Fruit fly (Drosophila melanogaster) whole organism, embryonic: ENCODE measurements around the gene beat-Vc.

Source experiments
- Antp ChIP-seq: fragments of 200-800 bp; sonication (Bioruptor generic); optimal IDR thresholded peaks from 3 replicates; lab custom pipeline; 2016; ENCODE audit warnings: missing biosample characterization, missing genetic modification characterization
- Atf6 ChIP-seq: fragments of 200-800 bp; sonication (Bioruptor generic); IDR thresholded peaks from 2 replicates; pipeline ENCODE4 v1.3.6; 2022; ENCODE audit warnings: missing biosample characterization, missing genetic modification characterization
- CG10959 ChIP-seq: fragments of 200-800 bp; sonication (Bioruptor generic); IDR thresholded peaks from 2 replicates; pipeline ENCODE4 v1.3.6; 2022; ENCODE audit warnings: missing biosample characterization, missing genetic modification characterization
- CG11560 ChIP-seq: fragments of 200-800 bp; sonication (Bioruptor generic); IDR thresholded peaks from 3 replicates; pipeline ENCODE4 v1.3.6; 2022; ENCODE audit warnings: missing biosample characterization, missing genetic modification characterization
- CG12769 ChIP-seq: fragments of 200-800 bp; sonication (Bioruptor generic); optimal IDR thresholded peaks from 2 replicates; lab custom pipeline; 2019; ENCODE audit warnings: missing biosample characterization, mild to moderate bottlenecking, missing genetic modification characterization, moderate library complexity
- CG12942 ChIP-seq: fragments of 200-800 bp; sonication (Bioruptor generic); optimal IDR thresholded peaks from 3 replicates; lab custom pipeline; 2016; ENCODE audit warnings: missing biosample characterization, missing genetic modification characterization
- CG13424 ChIP-seq: fragments of 200-800 bp; sonication (Bioruptor generic); optimal IDR thresholded peaks from 2 replicates; lab custom pipeline; 2019; ENCODE audit warnings: missing biosample characterization, mild to moderate bottlenecking, missing genetic modification characterization, moderate library complexity
- CG13894 ChIP-seq: fragments of 200-800 bp; sonication (Bioruptor generic); optimal IDR thresholded peaks from 3 replicates; lab custom pipeline; 2018; ENCODE audit warnings: missing biosample characterization, mild to moderate bottlenecking, missing genetic modification characterization, moderate library complexity
- CG14441 ChIP-seq: fragments of 200-800 bp; sonication (Bioruptor generic); IDR thresholded peaks from 2 replicates; pipeline ENCODE4 v1.3.6; 2022; ENCODE audit warnings: missing biosample characterization, missing genetic modification characterization
- CG15073 ChIP-seq: fragments of 200-800 bp; sonication (Bioruptor generic); optimal IDR thresholded peaks from 2 replicates; lab custom pipeline; 2016; ENCODE audit warnings: missing biosample characterization, missing genetic modification characterization
- CG2202 ChIP-seq: fragments of 200-800 bp; sonication (Bioruptor generic); optimal IDR thresholded peaks from 2 replicates; lab custom pipeline; 2018; ENCODE audit warnings: missing biosample characterization, mild to moderate bottlenecking, missing genetic modification characterization
- CG2889 ChIP-seq: fragments of 200-800 bp; sonication (Bioruptor generic); IDR thresholded peaks from 3 replicates; pipeline ENCODE4 v1.3.6; 2022; ENCODE audit warnings: missing biosample characterization, missing genetic modification characterization
- CG43689 ChIP-seq: fragments of 200-800 bp; sonication (Bioruptor generic); IDR thresholded peaks from 2 replicates; pipeline ENCODE4 v1.3.6; 2022; ENCODE audit warnings: missing biosample characterization, missing genetic modification characterization
- CG5245 ChIP-seq: fragments of 200-800 bp; sonication (Bioruptor generic); optimal IDR thresholded peaks from 3 replicates; lab custom pipeline; 2016; ENCODE audit warnings: missing biosample characterization, missing genetic modification characterization
- CG6175 ChIP-seq: fragments of 200-800 bp; sonication (Bioruptor generic); IDR thresholded peaks from 3 replicates; pipeline ENCODE4 v1.3.6; 2022; ENCODE audit warnings: missing biosample characterization, missing genetic modification characterization
- CG7357 ChIP-seq: fragments of 200-800 bp; sonication (Bioruptor generic); IDR thresholded peaks from 3 replicates; pipeline ENCODE4 v1.3.6; 2022; ENCODE audit warnings: missing biosample characterization, missing genetic modification characterization
- CG7556 ChIP-seq: fragments of 200-800 bp; sonication (Bioruptor generic); optimal IDR thresholded peaks from 2 replicates; lab custom pipeline; 2017; ENCODE audit warnings: missing biosample characterization, mild to moderate bottlenecking, missing genetic modification characterization
- CG9797 ChIP-seq: fragments of 200-800 bp; sonication (Bioruptor generic); optimal IDR thresholded peaks from 3 replicates; lab custom pipeline; 2018; ENCODE audit warnings: missing biosample characterization, mild to moderate bottlenecking, missing genetic modification characterization
- CTCF ChIP-seq: fragments of 200-800 bp; sonication (Bioruptor generic); optimal IDR thresholded peaks from 2 replicates; lab custom pipeline; 2017; ENCODE audit warnings: missing biosample characterization, mild to moderate bottlenecking, missing genetic modification characterization, moderate library complexity
- CkIIα-i1 ChIP-seq: fragments of 200-800 bp; sonication (Bioruptor generic); IDR thresholded peaks from 2 replicates; pipeline ENCODE4 v1.3.6; 2022; ENCODE audit warnings: missing biosample characterization, missing genetic modification characterization
- D ChIP-seq, 2 experiments: fragments of 200-800 bp in 1 of 2; fragments of >200 bp in 1 of 2; sonication (Bioruptor generic) in 1 of 2; optimal IDR thresholded peaks; 2 replicates in 1 of 2; 3 replicates in 1 of 2; lab custom pipeline; 2017; ENCODE audit warnings: mild to moderate bottlenecking in 1 of 2, missing biosample characterization in 1 of 2, missing genetic modification characterization in 1 of 2, missing genetic modification reagents in 1 of 2
- Dip3 ChIP-seq: fragments of 200-800 bp; sonication (Bioruptor generic); optimal IDR thresholded peaks from 3 replicates; lab custom pipeline; 2016; ENCODE audit warnings: missing biosample characterization, missing genetic modification characterization
- HLHmδ ChIP-seq: fragments of 200-800 bp; sonication (Bioruptor generic); optimal IDR thresholded peaks from 2 replicates; lab custom pipeline; 2018; ENCODE audit warnings: missing biosample characterization, mild to moderate bottlenecking, missing genetic modification characterization, moderate library complexity
- Hmr ChIP-seq: fragments of 200-800 bp; sonication (Bioruptor generic); optimal IDR thresholded peaks from 3 replicates; lab custom pipeline; 2017; ENCODE audit warnings: mild to moderate bottlenecking, missing biosample characterization, missing genetic modification reagents, missing genetic modification characterization
- Max ChIP-seq: fragments of 200-800 bp; sonication (Bioruptor generic); optimal IDR thresholded peaks from 2 replicates; lab custom pipeline; 2016; ENCODE audit warnings: missing biosample characterization, mild to moderate bottlenecking, missing genetic modification characterization
- Optix ChIP-seq: fragments of 200-800 bp; sonication (Bioruptor generic); IDR thresholded peaks from 3 replicates; pipeline ENCODE4 v1.3.6; 2022; ENCODE audit warnings: missing biosample characterization, missing genetic modification characterization
- Xbp1 ChIP-seq: fragments of 200-800 bp; sonication (Bioruptor generic); optimal IDR thresholded peaks from 3 replicates; lab custom pipeline; 2016; ENCODE audit warnings: missing biosample characterization, mild to moderate bottlenecking, missing genetic modification characterization
- ac ChIP-seq: fragments of 200-800 bp; sonication (Bioruptor generic); optimal IDR thresholded peaks from 3 replicates; lab custom pipeline; 2017; ENCODE audit warnings: missing biosample characterization, mild to moderate bottlenecking, missing genetic modification characterization
- aop ChIP-seq: fragments of 200-800 bp; sonication (Bioruptor generic); IDR thresholded peaks from 2 replicates; pipeline ENCODE4 v1.3.6; 2022; ENCODE audit warnings: missing biosample characterization, missing genetic modification characterization
- ara ChIP-seq: fragments of 200-800 bp; sonication (Bioruptor generic); IDR thresholded peaks from 2 replicates; pipeline ENCODE4 v1.3.6; 2022; ENCODE audit warnings: missing biosample characterization, missing genetic modification characterization
- cad ChIP-seq: fragments of >200 bp; optimal IDR thresholded peaks from 2 replicates; lab custom pipeline; 2017; ENCODE audit warnings: missing biosample characterization, missing genetic modification characterization
- crc ChIP-seq: fragments of 200-800 bp; sonication (Bioruptor generic); optimal IDR thresholded peaks from 2 replicates; lab custom pipeline; 2016; ENCODE audit warnings: missing biosample characterization, missing genetic modification characterization
- crp ChIP-seq, 2 experiments: fragments of 200-800 bp; sonication (Bioruptor generic); optimal IDR thresholded peaks; 2 replicates in 1 of 2; 3 replicates in 1 of 2; lab custom pipeline; 2017; ENCODE audit warnings: missing biosample characterization in 2 of 2, missing genetic modification characterization in 2 of 2, mild to moderate bottlenecking in 1 of 2, moderate library complexity in 1 of 2
- da ChIP-seq: fragments of 200-800 bp; sonication (Bioruptor generic); optimal IDR thresholded peaks from 2 replicates; lab custom pipeline; 2016; ENCODE audit warnings: missing biosample characterization, missing genetic modification characterization
- ems ChIP-seq: fragments of 200-800 bp; sonication (Bioruptor generic); optimal IDR thresholded peaks from 3 replicates; lab custom pipeline; 2016; ENCODE audit warnings: missing biosample characterization, missing genetic modification characterization
- grau ChIP-seq: fragments of 200-800 bp; optimal IDR thresholded peaks from 3 replicates; lab custom pipeline; 2019; ENCODE audit warnings: missing biosample characterization, mild to moderate bottlenecking, missing genetic modification characterization, moderate library complexity
- grn ChIP-seq: fragments of 200-800 bp; sonication (Bioruptor generic); optimal IDR thresholded peaks from 3 replicates; lab custom pipeline; 2017; ENCODE audit warnings: missing biosample characterization, missing genetic modification characterization
- ind ChIP-seq: fragments of 200-800 bp; sonication (Bioruptor generic); optimal IDR thresholded peaks from 3 replicates; lab custom pipeline; 2016; ENCODE audit warnings: missing biosample characterization, missing genetic modification characterization
- kni ChIP-seq: fragments of 200-800 bp; sonication (Bioruptor generic); optimal IDR thresholded peaks from 3 replicates; lab custom pipeline; 2017; ENCODE audit warnings: mild to moderate bottlenecking, missing biosample characterization, missing genetic modification reagents, missing genetic modification characterization
- oc ChIP-seq: fragments of 200-800 bp; sonication (Bioruptor generic); optimal IDR thresholded peaks from 2 replicates; lab custom pipeline; 2018; ENCODE audit warnings: missing biosample characterization, mild to moderate bottlenecking, missing genetic modification characterization, moderate library complexity
- onecut ChIP-seq: fragments of 200-800 bp; sonication (Bioruptor generic); IDR thresholded peaks from 2 replicates; pipeline ENCODE4 v1.3.6; 2022; ENCODE audit warnings: missing biosample characterization, missing genetic modification characterization
- org-1 ChIP-seq: fragments of 200-800 bp; sonication (Bioruptor generic); optimal IDR thresholded peaks from 2 replicates; lab custom pipeline; 2017; ENCODE audit warnings: missing biosample characterization, missing genetic modification characterization
- pnt ChIP-seq: fragments of 200-800 bp; sonication (Bioruptor generic); optimal IDR thresholded peaks from 3 replicates; lab custom pipeline; 2016; ENCODE audit warnings: missing biosample characterization, missing genetic modification characterization
- pros ChIP-seq: fragments of 200-800 bp; sonication (Bioruptor generic); optimal IDR thresholded peaks from 3 replicates; lab custom pipeline; 2019; ENCODE audit warnings: missing biosample characterization, mild to moderate bottlenecking, missing genetic modification characterization, moderate library complexity
- sc ChIP-seq, 3 experiments: fragments of >200 bp in 2 of 3; fragments of 200-800 bp in 1 of 3; sonication (Bioruptor generic) in 1 of 3; optimal IDR thresholded peaks; 2 replicates in 2 of 3; 3 replicates in 1 of 3; lab custom pipeline; 2017; ENCODE audit warnings: mild to moderate bottlenecking in 1 of 3, missing biosample characterization in 1 of 3, missing genetic modification characterization in 1 of 3, missing genetic modification reagents in 1 of 3
- tio ChIP-seq: fragments of 200-800 bp; sonication (Bioruptor generic); optimal IDR thresholded peaks from 2 replicates; lab custom pipeline; 2017; ENCODE audit warnings: missing biosample characterization, missing genetic modification characterization, inconsistent platforms
- tup ChIP-seq: fragments of 200-800 bp; sonication (Bioruptor generic); optimal IDR thresholded peaks from 2 replicates; lab custom pipeline; 2016; ENCODE audit warnings: missing biosample characterization, mild to moderate bottlenecking, missing genetic modification characterization, moderate library complexity
- z ChIP-seq: fragments of 200-800 bp; sonication (Bioruptor generic); IDR thresholded peaks from 3 replicates; pipeline ENCODE4 v1.3.6; 2022; ENCODE audit warnings: missing biosample characterization, missing genetic modification characterization
- zfh2 ChIP-seq: fragments of 200-800 bp; sonication (Bioruptor generic); optimal IDR thresholded peaks from 2 replicates; lab custom pipeline; 2016; ENCODE audit warnings: missing biosample characterization, missing genetic modification characterization

The beat-Vc gene

DNA sequence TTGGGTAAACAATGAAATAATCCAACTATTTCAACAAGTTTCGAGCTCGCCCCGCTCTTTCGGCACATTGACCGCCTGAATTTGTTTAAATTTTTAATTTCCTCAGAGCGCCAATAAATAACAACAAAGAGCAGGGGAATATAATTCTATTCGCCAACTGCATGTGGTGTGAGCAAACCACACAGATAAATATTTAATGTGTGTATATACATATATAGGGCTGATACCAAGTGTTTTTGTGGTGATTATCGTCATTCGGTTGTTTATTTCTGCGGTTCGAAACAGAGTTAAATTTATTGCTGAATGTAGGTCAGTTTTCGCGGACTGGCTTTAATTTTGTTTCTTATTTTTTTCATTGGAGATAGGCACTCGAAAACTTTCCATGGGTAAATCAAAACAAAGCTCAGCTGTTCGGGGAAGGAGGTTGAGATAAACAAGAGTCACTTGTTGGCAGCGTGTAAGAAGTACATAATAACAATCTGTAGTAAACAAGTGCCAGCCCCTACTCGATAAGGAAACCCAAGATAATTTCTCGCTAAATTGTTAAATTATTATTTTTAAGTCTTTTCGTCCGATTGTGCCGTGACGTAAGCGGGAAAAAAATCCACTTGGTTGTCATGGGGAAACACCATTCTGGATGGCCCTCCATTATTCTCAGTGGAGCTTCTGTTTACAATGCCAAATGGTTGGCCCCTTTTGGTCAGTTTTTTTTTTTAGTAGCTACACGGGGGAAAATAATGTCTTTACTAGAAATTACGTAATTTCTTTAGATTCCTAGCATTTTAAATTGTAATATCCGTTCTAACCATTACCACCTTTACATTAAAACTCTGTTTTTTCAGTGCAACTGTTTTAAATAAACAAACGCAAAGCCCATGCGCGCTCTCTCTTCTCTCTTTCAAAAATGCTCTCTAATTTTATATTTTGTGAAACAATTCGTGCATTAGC lies 65.2 kb downstream of the beat-Vc start (continued):
- TF ChIP-seq cad (GFP tag; lab: Kevin White, UChicago) (no peak), CG11560 (tag; lab: Robert Waterston, UW) (no peak), CTCF (GFP tag; lab: Kevin White, UChicago) (no peak), grau (tag; lab: Kevin White, UChicago) (peak; percentile 39), CG5245 (GFP tag; lab: Kevin White, UChicago) (peak; percentile 19), HLHmδ (GFP tag; lab: Kevin White, UChicago) (no peak), Optix (GFP tag; lab: Robert Waterston, UW) (no peak), Atf6 (GFP tag; lab: Robert Waterston, UW) (peak; percentile 38), CG14441 (GFP tag; lab: Robert Waterston, UW) (peak; percentile 72), pnt (peak; percentile 6), z (no peak), CG9797 (GFP tag; lab: Kevin White, UChicago) (no peak), ac (no peak), CG12769 (tag; lab: Kevin White, UChicago) (no peak), CG7556 (peak; percentile 47), CG10959 (GFP tag; lab: Robert Waterston, UW) (no peak), tup (GFP tag; lab: Kevin White, UChicago) (no peak), ara (GFP tag; lab: Robert Waterston, UW) (0 out of 2 replicates have a peak, but pooled peaks have one; percentile 19), Xbp1 (GFP tag; lab: Kevin White, UChicago) (peak; percentile 49), CG12942 (no peak), Max (GFP tag; lab: Kevin White, UChicago) (peak; percentile 28), aop (GFP tag; lab: Robert Waterston, UW) (no peak), oc (tag; lab: Kevin White, UChicago) (no peak), CG15073 (no peak), CG13894 (tag; lab: Kevin White, UChicago) (peak; percentile 40), tio (GFP tag; lab: Kevin White, UChicago) (peak; percentile 22), da (GFP tag; lab: Kevin White, UChicago) (peak; percentile 4), crc (peak; percentile 19), CG43689 (no peak), ind (peak; percentile 59), CG7357 (no peak; the same call in 2 of the 3 replicates), CG2889 (peak; percentile 71), D (optimal IDR thresholded peaks at IDR 0.05; lab: Kevin White, UChicago) (no peak), D (GFP tag; optimal IDR thresholded peaks at IDR 0.05; lab: Kevin White, UChicago) (no peak), Hmr (GFP tag; lab: Kevin White, UChicago) (peak; percentile 46), CG6175 (GFP tag; lab: Robert Waterston, UW) (no peak), pros (no peak), Dip3 (GFP tag; lab: Kevin White, UChicago) (peak; percentile 43), onecut (GFP tag; lab: Robert Waterston, UW) (no peak), kni (GFP tag; lab: Kevin White, UChicago) (no peak), CG13424 (tag; lab: Kevin White, UChicago) (peak; percentile 59), grn (GFP tag; lab: Kevin White, UChicago) (no peak), ems (GFP tag; lab: Kevin White, UChicago) (peak; percentile 56), org-1 (GFP tag; lab: Kevin White, UChicago) (peak; percentile 9), Antp (GFP tag; lab: Kevin White, UChicago) (peak; percentile 56), sc (optimal IDR thresholded peaks at IDR 0.05; lab: Kevin White, UChicago) (no peak), sc (GFP tag; optimal IDR thresholded peaks at IDR 0.05; lab: Kevin White, UChicago) (peak; percentile 26), CkIIα-i1 (no peak), zfh2 (GFP tag; lab: Kevin White, UChicago) (peak; percentile 50), crp (GFP tag; optimal IDR thresholded peaks at IDR 0.05; lab: Kevin White, UChicago) (peak in 1 of 2 experiments; percentile 11), CG2202 (tag; lab: Kevin White, UChicago) (no peak)
